Worm (Caenorhabditis elegans) whole organism, L4 larva: ENCODE measurements around the gene dars-2.

Source experiments
- ama-1 ChIP-seq: fragments of 150-350 bp; optimal IDR thresholded peaks from 2 replicates; lab custom pipeline; 2014; ENCODE audit warnings: inconsistent platforms, mixed read lengths
- ces-1 ChIP-seq: fragments of 150-350 bp; sonication (generic microtip); optimal IDR thresholded peaks from 4 replicates; lab custom pipeline; 2014; ENCODE audit warnings: missing biosample characterization, missing genetic modification reagents, missing genetic modification characterization
- ctbp-1 ChIP-seq: fragments of 200-800 bp; sonication (Bioruptor generic); IDR thresholded peaks from 2 replicates; pipeline ENCODE4 v1.3.6; 2022; ENCODE audit warnings: missing genetic modification reagents, missing genetic modification characterization, missing compliant biosample characterization
- dve-1 ChIP-seq: sonication (generic microtip); optimal IDR thresholded peaks from 2 replicates; lab custom pipeline; 2017; ENCODE audit warnings: antibody characterized with exemption, mild to moderate bottlenecking, missing genetic modification characterization, missing compliant biosample characterization; ENCODE audit not compliant: insufficient read depth
- fos-1 ChIP-seq: fragments of 150-350 bp; optimal IDR thresholded peaks from 2 replicates; lab custom pipeline; 2014; ENCODE audit warnings: missing biosample characterization, missing genetic modification characterization
- lin-15B ChIP-seq: fragments of 150-350 bp; sonication (generic microtip); optimal IDR thresholded peaks from 3 replicates; lab custom pipeline; 2014; ENCODE audit warnings: missing biosample characterization, missing genetic modification characterization
- lsy-2 ChIP-seq, 2 experiments: fragments of 150-350 bp in 1 of 2; sonication (generic microtip) in 1 of 2; optimal IDR thresholded peaks; 2 replicates each; lab custom pipeline; 2014 to 2017; ENCODE audit warnings: missing biosample characterization in 2 of 2, missing genetic modification characterization in 2 of 2
- mep-1 ChIP-seq: fragments of 150-350 bp; sonication (generic microtip); optimal IDR thresholded peaks from 3 replicates; lab custom pipeline; 2014; ENCODE audit warnings: missing biosample characterization, missing genetic modification characterization
- nhr-111 ChIP-seq: fragments of 200-800 bp; sonication (Bioruptor generic); optimal IDR thresholded peaks from 2 replicates; lab custom pipeline; 2018; ENCODE audit warnings: mild to moderate bottlenecking, missing genetic modification characterization, missing compliant biosample characterization
- nhr-77 ChIP-seq: fragments of 150-350 bp; optimal IDR thresholded peaks from 2 replicates; lab custom pipeline; 2014; ENCODE audit warnings: missing biosample characterization, missing genetic modification characterization
- saeg-2 ChIP-seq: fragments of 200-800 bp; sonication (Bioruptor generic); IDR thresholded peaks from 2 replicates; pipeline ENCODE4 v1.3.6; 2022; ENCODE audit warnings: missing genetic modification reagents, missing genetic modification characterization, missing compliant biosample characterization
- snpc-4 ChIP-seq: fragments of 150-350 bp; optimal IDR thresholded peaks from 2 replicates; lab custom pipeline; 2014; ENCODE audit warnings: missing biosample characterization, missing genetic modification characterization
- zag-1 ChIP-seq: fragments of 150-350 bp; optimal IDR thresholded peaks from 2 replicates; lab custom pipeline; 2014; ENCODE audit warnings: missing biosample characterization, missing genetic modification characterization

DNA sequence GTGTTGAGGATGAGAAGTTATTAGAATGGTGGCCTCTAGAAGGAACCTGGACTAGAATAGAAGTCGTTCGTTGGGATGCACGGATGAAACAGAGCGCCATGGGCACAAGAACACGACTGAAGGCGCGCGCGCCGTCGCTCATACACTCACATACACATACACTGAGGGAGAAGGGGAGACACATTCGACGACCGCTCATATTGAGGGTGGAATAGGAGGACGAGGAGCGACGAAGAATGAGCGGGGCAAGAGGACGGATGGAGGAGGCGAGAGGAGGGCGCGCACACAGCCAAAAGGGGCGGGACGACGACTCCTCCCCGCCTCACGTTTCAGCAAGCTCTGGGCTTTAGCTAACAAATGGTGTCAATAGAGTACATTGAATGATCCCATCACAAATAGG, 9.8 kb upstream of the dars-2 start:
- TF ChIP-seq zag-1 (no peak), ama-1 (lab: Kevin White, UChicago) (peak; percentile 45), nhr-77 (tag; lab: Kevin White, UChicago) (no peak), dve-1 (no peak), ces-1 (GFP tag; lab: Kevin White, UChicago) (no peak), lin-15B (tag; lab: Kevin White, UChicago) (no peak), nhr-111 (GFP tag; lab: Kevin White, UChicago) (no peak), fos-1 (tag; lab: Kevin White, UChicago) (no peak), ctbp-1 (GFP tag; lab: Robert Waterston, UW) (0 out of 2 replicates have a peak, but pooled peaks have one; percentile 15), mep-1 (peak; percentile 52), saeg-2 (GFP tag; lab: Robert Waterston, UW) (no peak), snpc-4 (no peak), lsy-2 (tag; optimal IDR thresholded peaks at IDR 0.05; lab: Kevin White, UChicago) (peak in 1 of 2 experiments; percentile 12)
